Worm (Caenorhabditis elegans) whole organism, young adult: Measurements from ENCODE around the gene pmp-2.

ENCODE experiments used
- F57A8.1 ChIP-seq: fragments of 200-800 bp; sonication (Bioruptor generic); optimal IDR thresholded peaks from 2 replicates; lab custom pipeline; 2018; ENCODE audit warnings: mild to moderate bottlenecking, missing genetic modification characterization, moderate library complexity, missing compliant biosample characterization
- T07F8.4 ChIP-seq: sonication (generic microtip); optimal IDR thresholded peaks from 2 replicates; lab custom pipeline; 2016; ENCODE audit warnings: mild to moderate bottlenecking, missing genetic modification characterization, moderate library complexity, missing compliant biosample characterization

DNA sequence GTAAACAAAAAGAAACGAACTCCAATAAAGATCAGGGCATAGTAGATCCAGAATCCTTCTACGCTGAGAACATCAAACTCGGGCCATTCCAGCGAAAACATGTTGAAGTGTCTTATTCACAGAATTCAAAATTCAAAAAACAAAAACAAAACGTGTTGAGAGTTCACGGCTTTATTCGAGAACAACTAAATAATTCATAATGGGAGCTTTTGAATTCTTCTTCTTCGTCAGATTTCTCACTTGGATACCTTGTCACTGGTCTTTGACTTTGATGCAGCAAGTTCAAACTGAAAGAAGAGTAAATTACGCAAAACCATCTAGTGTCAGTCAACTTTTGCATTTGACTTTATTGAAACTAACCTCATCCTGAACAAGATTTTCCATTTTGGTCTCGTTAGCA is 30.1 kb upstream of the pmp-2 start, which contains the start of gene B0252.11:
- TF ChIP-seq T07F8.4 (no peak), F57A8.1 (no peak)
